Fruit fly (Drosophila melanogaster): ENCODE results near the gene jar.

- no peak for TF ChIP-seq CG8632 (GFP tag; optimal IDR thresholded peaks at IDR 0.05)
- TF ChIP-seq Hr39 (GFP tag; optimal IDR thresholded peaks at IDR 0.05) = no peak
- TF ChIP-seq cyc (GFP tag; optimal IDR thresholded peaks at IDR 0.05) = no peak
- TF ChIP-seq Ets96B (tag; optimal IDR thresholded peaks at IDR 0.05) = no peak
- no peak for TF ChIP-seq CG8319 (GFP tag; optimal IDR thresholded peaks at IDR 0.05)
- TF ChIP-seq CG6276 (GFP tag; optimal IDR thresholded peaks at IDR 0.05) = no peak
- TF ChIP-seq CG6854 (GFP tag; optimal IDR thresholded peaks at IDR 0.05) = no peak
- TF ChIP-seq fkh (GFP tag; optimal IDR thresholded peaks at IDR 0.05) = no peak
Measured at dm6 chr3R:24275463-24275862, 4.4 kb upstream of the jar start.
